Worm (Caenorhabditis elegans) whole organism, young adult: Measurements from ENCODE around the gene eat-3.

Experiments used
- B0261.1 ChIP-seq: sonication (generic microtip); optimal IDR thresholded peaks from 2 replicates; lab custom pipeline; 2016; ENCODE audit warnings: mild to moderate bottlenecking, missing genetic modification characterization, moderate library complexity, missing compliant biosample characterization
- B0336.3 ChIP-seq: fragments of 200-800 bp; sonication (Bioruptor generic); IDR thresholded peaks from 2 replicates; pipeline ENCODE4 v1.3.6; 2022; ENCODE audit warnings: missing genetic modification characterization, missing compliant biosample characterization
- C06A6.2 ChIP-seq: fragments of 200-800 bp; sonication (Bioruptor generic); conservative IDR thresholded peaks from 2 replicates; pipeline ENCODE4 v1.3.6; 2022; ENCODE audit warnings: missing genetic modification characterization, missing compliant biosample characterization
- C17E4.6 ChIP-seq: fragments of 200-800 bp; sonication (Bioruptor generic); IDR thresholded peaks from 2 replicates; pipeline ENCODE4 v1.3.6; 2022; ENCODE audit warnings: missing genetic modification reagents, missing genetic modification characterization, missing compliant biosample characterization
- F22D6.2 ChIP-seq: sonication (generic microtip); optimal IDR thresholded peaks from 2 replicates; lab custom pipeline; 2016; ENCODE audit warnings: mild to moderate bottlenecking, missing genetic modification characterization, missing compliant biosample characterization
- F55B11.4 ChIP-seq: sonication (generic microtip); optimal IDR thresholded peaks from 2 replicates; lab custom pipeline; 2016; ENCODE audit warnings: missing compliant biosample characterization, missing genetic modification characterization, borderline replicate concordance; ENCODE audit not compliant: insufficient read depth
- Y53G8AR.9 ChIP-seq: fragments of 200-800 bp; sonication (Bioruptor generic); conservative IDR thresholded peaks from 2 replicates; pipeline ENCODE4 v1.3.6; 2022; ENCODE audit warnings: missing genetic modification reagents, missing genetic modification characterization, missing compliant biosample characterization
- Y56A3A.18 ChIP-seq: fragments of 200-800 bp; sonication (Bioruptor generic); IDR thresholded peaks from 2 replicates; pipeline ENCODE4 v1.3.6; 2022; ENCODE audit warnings: missing genetic modification reagents, missing genetic modification characterization, missing compliant biosample characterization
- ama-1 ChIP-seq, 3 experiments: fragments of 150-350 bp in 1 of 3; sonication (generic microtip) in 2 of 3; optimal IDR thresholded peaks; 2 replicates each; lab custom pipeline; 2014 to 2018; ENCODE audit warnings: missing biosample characterization in 2 of 3, missing genetic modification characterization in 2 of 3, missing genetic modification reagents in 2 of 3
- attf-5 ChIP-seq: fragments of 200-800 bp; sonication (Bioruptor generic); optimal IDR thresholded peaks from 2 replicates; lab custom pipeline; 2018; ENCODE audit warnings: mild to moderate bottlenecking, missing genetic modification characterization, missing compliant biosample characterization
- attf-6 ChIP-seq: fragments of 200-800 bp; sonication (Bioruptor generic); IDR thresholded peaks from 2 replicates; pipeline ENCODE4 v1.3.6; 2022; ENCODE audit warnings: missing genetic modification reagents, missing genetic modification characterization, missing compliant biosample characterization
- bed-1 ChIP-seq: fragments of 200-800 bp; sonication (Bioruptor generic); IDR thresholded peaks from 2 replicates; pipeline ENCODE4 v1.3.6; 2022; ENCODE audit warnings: missing genetic modification reagents, missing genetic modification characterization, missing compliant biosample characterization
- cebp-1 ChIP-seq, 2 experiments: fragments of 200-800 bp in 1 of 2; sonication (Bioruptor generic) in 1 of 2; sonication (generic microtip) in 1 of 2; IDR thresholded peaks in 1 of 2; optimal IDR thresholded peaks in 1 of 2; 2 replicates each; pipeline versions ENCODE4 v1.3.6 to Lab custom; 2017 to 2022; ENCODE audit warnings: missing compliant biosample characterization in 2 of 2, missing genetic modification characterization in 2 of 2, mild to moderate bottlenecking in 1 of 2, missing genetic modification reagents in 1 of 2, moderate library complexity in 1 of 2
- ceh-91 ChIP-seq: fragments of 200-800 bp; sonication (Bioruptor generic); IDR thresholded peaks from 2 replicates; pipeline ENCODE4 v1.3.6; 2022; ENCODE audit warnings: missing genetic modification reagents, missing genetic modification characterization, missing compliant biosample characterization
- chd-7 ChIP-seq: sonication (generic microtip); optimal IDR thresholded peaks from 2 replicates; lab custom pipeline; 2016; ENCODE audit warnings: mild to moderate bottlenecking, missing genetic modification characterization, moderate library complexity, missing compliant biosample characterization
- dpl-1 ChIP-seq: fragments of 150-350 bp; optimal IDR thresholded peaks from 2 replicates; lab custom pipeline; 2014; ENCODE audit warnings: missing biosample characterization, missing genetic modification reagents, missing genetic modification characterization
- ekl-4 ChIP-seq: fragments of 200-800 bp; sonication (Bioruptor generic); IDR thresholded peaks from 2 replicates; pipeline ENCODE4 v1.3.6; 2022; ENCODE audit warnings: missing genetic modification reagents, missing genetic modification characterization, missing compliant biosample characterization
- gei-17 ChIP-seq: fragments of 200-800 bp; sonication (Bioruptor generic); optimal IDR thresholded peaks from 2 replicates; lab custom pipeline; 2018; ENCODE audit warnings: mild to moderate bottlenecking, missing genetic modification characterization, missing compliant biosample characterization
- hlh-26 ChIP-seq: fragments of 200-800 bp; sonication (Bioruptor generic); conservative IDR thresholded peaks from 2 replicates; pipeline ENCODE4 v1.3.6; 2022; ENCODE audit warnings: missing genetic modification reagents, missing genetic modification characterization, missing compliant biosample characterization
- hmg-1.2 ChIP-seq: fragments of 200-800 bp; sonication (Bioruptor generic); IDR thresholded peaks from 2 replicates; pipeline ENCODE4 v1.3.6; 2022; ENCODE audit warnings: missing genetic modification reagents, missing genetic modification characterization, missing compliant biosample characterization
- lag-1 ChIP-seq: fragments of 200-800 bp; sonication (Bioruptor generic); IDR thresholded peaks from 2 replicates; pipeline ENCODE4 v1.3.6; 2022; ENCODE audit warnings: missing genetic modification reagents, missing genetic modification characterization, missing compliant biosample characterization
- lsl-1 ChIP-seq: fragments of 200-800 bp; sonication (Bioruptor generic); optimal IDR thresholded peaks from 2 replicates; lab custom pipeline; 2018; ENCODE audit warnings: mild to moderate bottlenecking, missing genetic modification characterization, moderate library complexity, missing compliant biosample characterization
- lsy-27 ChIP-seq: sonication (generic microtip); optimal IDR thresholded peaks from 2 replicates; lab custom pipeline; 2017; ENCODE audit warnings: missing genetic modification characterization, mild to moderate bottlenecking, missing compliant biosample characterization, antibody characterized with exemption, missing genotype, borderline replicate concordance; ENCODE audit not compliant: insufficient read depth
- madf-10 ChIP-seq: sonication (generic microtip); optimal IDR thresholded peaks from 2 replicates; lab custom pipeline; 2016; ENCODE audit warnings: mild to moderate bottlenecking, missing genetic modification characterization, missing compliant biosample characterization
- mxl-1 ChIP-seq: sonication (generic microtip); optimal IDR thresholded peaks from 2 replicates; lab custom pipeline; 2016; ENCODE audit warnings: missing genetic modification characterization, missing compliant biosample characterization
- nfya-2 ChIP-seq: fragments of 200-800 bp; sonication (Bioruptor generic); IDR thresholded peaks from 2 replicates; pipeline ENCODE4 v1.3.6; 2022; ENCODE audit warnings: missing genetic modification reagents, missing genetic modification characterization, missing compliant biosample characterization
- nfyb-1 ChIP-seq: fragments of 200-800 bp; sonication (Bioruptor generic); IDR thresholded peaks from 2 replicates; pipeline ENCODE4 v1.3.6; 2022; ENCODE audit warnings: missing genetic modification reagents, missing genetic modification characterization, missing compliant biosample characterization
- nhr-80 ChIP-seq: sonication (generic microtip); optimal IDR thresholded peaks from 2 replicates; lab custom pipeline; 2016; ENCODE audit warnings: missing genetic modification characterization, missing compliant biosample characterization
- pha-4 ChIP-seq: fragments of 150-350 bp; sonication (generic microtip); optimal IDR thresholded peaks from 2 replicates; lab custom pipeline; 2014; ENCODE audit warnings: missing biosample characterization, missing genetic modification reagents, missing genetic modification characterization
- repo-1 ChIP-seq: sonication (generic microtip); optimal IDR thresholded peaks from 2 replicates; lab custom pipeline; 2017; ENCODE audit warnings: mild to moderate bottlenecking, missing genetic modification characterization, missing compliant biosample characterization
- sea-2 ChIP-seq: fragments of 200-800 bp; sonication (Bioruptor generic); IDR thresholded peaks from 2 replicates; pipeline ENCODE4 v1.3.6; 2022; ENCODE audit warnings: missing genetic modification characterization, missing compliant biosample characterization
- snpc-1.1 ChIP-seq: sonication (generic microtip); optimal IDR thresholded peaks from 2 replicates; lab custom pipeline; 2017; ENCODE audit warnings: missing genetic modification characterization, mild to moderate bottlenecking, missing compliant biosample characterization, antibody characterized with exemption, moderate library complexity, missing genotype, missing genetic modification reagents; ENCODE audit not compliant: insufficient read depth
- snpc-4 ChIP-seq, 5 experiments: fragments of 150-350 bp in 1 of 5; sonication (generic microtip) in 4 of 5; optimal IDR thresholded peaks; 2 replicates each; lab custom pipeline; 2014 to 2018; ENCODE audit warnings: missing genetic modification characterization in 5 of 5, missing biosample characterization in 3 of 5, antibody characterized with exemption in 2 of 5, mild to moderate bottlenecking in 2 of 5, missing compliant biosample characterization in 2 of 5, missing genotype in 2 of 5, moderate library complexity in 2 of 5, missing genetic modification reagents in 1 of 5
- sptf-2 ChIP-seq: fragments of 200-800 bp; sonication (Bioruptor generic); optimal IDR thresholded peaks from 2 replicates; lab custom pipeline; 2018; ENCODE audit warnings: mild to moderate bottlenecking, missing genetic modification characterization, missing compliant biosample characterization
- tlf-1 ChIP-seq: fragments of 200-800 bp; sonication (Bioruptor generic); optimal IDR thresholded peaks from 2 replicates; lab custom pipeline; 2018; ENCODE audit warnings: mild to moderate bottlenecking, missing genetic modification characterization, missing compliant biosample characterization
- unc-62 ChIP-seq: fragments of 150-350 bp; optimal IDR thresholded peaks from 2 replicates; lab custom pipeline; 2014; ENCODE audit warnings: missing biosample characterization, missing genetic modification reagents, missing genetic modification characterization
- zim-3 ChIP-seq: sonication (generic microtip); optimal IDR thresholded peaks from 2 replicates; lab custom pipeline; 2017; ENCODE audit warnings: mild to moderate bottlenecking, missing genetic modification characterization, moderate library complexity, missing compliant biosample characterization
- ztf-22 ChIP-seq: fragments of 200-800 bp; sonication (Bioruptor generic); optimal IDR thresholded peaks from 2 replicates; lab custom pipeline; 2018; ENCODE audit warnings: mild to moderate bottlenecking, missing genetic modification characterization, moderate library complexity, missing compliant biosample characterization
- ztf-25 ChIP-seq: fragments of 200-800 bp; sonication (Bioruptor generic); IDR thresholded peaks from 2 replicates; pipeline ENCODE4 v1.3.6; 2022; ENCODE audit warnings: missing genetic modification reagents, missing genetic modification characterization, missing compliant biosample characterization

Gene eat-3

DNA sequence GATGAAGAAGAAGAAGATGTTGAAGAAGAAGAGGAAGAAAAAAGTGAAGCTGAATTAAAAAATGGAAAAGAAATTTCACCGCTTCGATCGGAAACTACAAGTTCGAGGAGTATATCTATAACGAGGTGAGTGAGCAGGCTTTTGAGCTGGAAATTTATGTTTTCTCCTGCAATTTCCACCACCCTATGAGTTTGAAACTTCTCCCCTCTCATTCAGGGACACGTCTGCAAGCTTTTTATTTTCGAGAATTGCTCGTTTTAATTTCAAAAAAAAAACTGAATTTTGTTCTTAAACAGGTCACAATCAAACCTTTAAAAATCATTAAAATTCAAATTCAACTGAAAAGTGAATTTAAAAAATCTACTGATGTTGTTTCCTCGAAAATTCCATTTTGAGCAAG is 37.6 kb downstream of the eat-3 start (continued):
- TF ChIP-seq ekl-4 (GFP tag; lab: Robert Waterston, UW) (no peak), snpc-4 (GFP tag; optimal IDR thresholded peaks at IDR 0.05; lab: Kevin White, UChicago) (no peak), snpc-4 (tag; optimal IDR thresholded peaks at IDR 0.05; lab: Kevin White, UChicago) (no peak), cebp-1 (GFP tag; IDR thresholded peaks at IDR 0.05; lab: Robert Waterston, UW) (no peak), cebp-1 (tag; optimal IDR thresholded peaks at IDR 0.05; lab: Kevin White, UChicago) (no peak), repo-1 (tag; lab: Kevin White, UChicago) (no peak), madf-10 (tag; lab: Kevin White, UChicago) (no peak)

DNA sequence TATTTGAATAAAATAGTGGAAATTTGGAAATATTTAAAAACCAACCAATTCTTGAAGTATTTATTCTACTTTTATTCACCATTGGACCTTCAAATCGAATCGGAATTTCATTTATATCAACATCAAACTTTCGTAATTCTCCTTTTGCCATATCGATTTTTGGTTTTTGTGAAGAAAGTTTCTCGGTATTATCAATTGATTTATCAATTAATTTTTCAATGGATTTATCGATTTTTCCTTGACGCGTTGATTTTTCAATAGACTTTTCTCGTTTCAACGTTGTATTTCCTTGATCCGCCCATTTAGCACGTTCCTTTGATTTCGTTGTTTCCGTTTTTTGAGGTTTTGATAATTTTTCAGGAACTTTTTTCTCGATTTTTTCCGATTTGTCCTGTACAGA is 44.7 kb downstream of the eat-3 start:
- TF ChIP-seq sptf-2 = no peak
- TF ChIP-seq Y56A3A.18 = no peak
- TF ChIP-seq nfyb-1 (GFP tag; lab: Robert Waterston, UW) = no peak
- no peak for TF ChIP-seq B0336.3
- TF ChIP-seq F22D6.2 = no peak
- TF ChIP-seq madf-10 (tag; lab: Kevin White, UChicago) = no peak

DNA sequence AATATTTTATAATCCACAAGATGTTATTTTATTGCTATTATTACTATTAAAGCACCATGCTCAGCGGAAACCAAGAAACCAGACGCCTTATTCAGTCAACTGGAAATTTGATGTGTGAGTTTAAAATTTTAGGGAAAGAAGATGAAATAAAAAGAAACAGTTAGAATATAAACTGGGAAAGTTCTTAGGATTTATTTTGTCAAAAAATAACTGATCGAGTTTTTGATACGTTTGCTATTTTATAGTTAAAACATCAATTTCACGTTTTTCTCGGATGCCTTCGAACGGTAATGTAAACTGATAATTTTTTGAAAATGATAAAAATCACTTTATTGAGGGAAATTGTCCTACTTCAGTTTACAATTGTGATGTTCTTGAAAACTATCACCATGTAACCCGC is 47.7 kb downstream of the eat-3 start, which contains the start of gene C06C3.3:
Gene C06C3.3 (minus strand): TSS at position 101 of the 400 bp plus-strand sequence.
- TF ChIP-seq C06A6.2 (GFP tag; lab: Robert Waterston, UW) = no peak
- no peak for TF ChIP-seq mxl-1
- TF ChIP-seq zim-3 (tag; lab: Kevin White, UChicago) = no peak
- TF ChIP-seq snpc-1.1 (tag; lab: Kevin White, UChicago) = no peak
- no peak for TF ChIP-seq snpc-4 (GFP tag; optimal IDR thresholded peaks at IDR 0.05; lab: Kevin White, UChicago)
- no peak for TF ChIP-seq snpc-4 (tag; optimal IDR thresholded peaks at IDR 0.05; lab: Kevin White, UChicago)
- no peak for TF ChIP-seq attf-5 (GFP tag; lab: Kevin White, UChicago)
- no peak for TF ChIP-seq bed-1 (GFP tag; lab: Robert Waterston, UW)
- TF ChIP-seq F55B11.4 (tag; lab: Kevin White, UChicago) = no peak
- TF ChIP-seq B0261.1 = no peak
- TF ChIP-seq sea-2 (GFP tag; lab: Robert Waterston, UW) = no peak
- no peak for TF ChIP-seq C17E4.6
- no peak for TF ChIP-seq repo-1 (tag; lab: Kevin White, UChicago)
- TF ChIP-seq nhr-80 (tag; lab: Kevin White, UChicago) = no peak
- no peak for TF ChIP-seq lsy-27 (tag; lab: Kevin White, UChicago)
- TF ChIP-seq dpl-1 = no peak
- TF ChIP-seq, all 124 proteins: peak for 0

DNA sequence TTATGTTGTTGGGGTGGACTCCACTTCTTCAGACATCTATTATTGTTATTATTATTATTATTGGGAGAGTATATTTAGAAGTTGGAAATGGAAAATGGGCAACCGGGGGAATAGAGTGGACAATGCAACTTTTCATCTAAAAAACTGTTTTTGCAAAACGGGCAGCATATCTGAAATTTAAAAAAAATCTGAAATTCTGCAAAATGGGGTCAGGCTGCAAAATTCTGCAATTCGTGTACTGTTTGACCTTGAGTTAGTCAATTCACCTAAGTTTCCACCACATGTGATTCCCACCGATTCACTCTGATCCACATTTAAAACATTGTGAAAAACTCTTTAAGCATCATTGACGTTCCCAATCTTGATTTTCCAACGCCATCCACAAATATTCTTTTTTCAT is 48.3 kb downstream of the eat-3 start, which contains the start of gene C06C3.4:
Gene C06C3.4 (plus strand): TSS at position 301 of the 400 bp plus-strand sequence.
- no peak for TF ChIP-seq ztf-22

DNA sequence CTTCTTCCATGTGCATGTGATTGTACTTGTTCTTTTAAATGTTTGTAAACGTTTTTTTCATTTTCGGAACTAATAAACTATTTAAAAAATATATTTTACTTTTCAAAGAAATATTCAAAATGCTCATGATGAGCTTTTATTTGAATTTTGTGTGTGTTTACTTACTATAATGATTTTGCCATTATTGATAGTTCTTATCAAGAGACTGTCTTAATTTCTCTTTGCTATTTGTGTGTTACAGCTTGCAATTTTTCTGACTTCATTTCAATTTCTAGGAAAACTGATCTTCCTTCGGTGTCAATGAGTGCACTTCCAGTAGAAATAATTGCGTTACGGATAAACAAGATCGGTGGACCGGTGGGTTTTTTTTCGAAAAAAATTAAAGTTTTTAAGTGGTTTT is 50.1 kb downstream of the eat-3 start, which contains the start of gene C06C3.12:
Gene C06C3.12 (plus strand): TSS at position 301 of the 400 bp plus-strand sequence.
- TF ChIP-seq lsy-27 (tag; lab: Kevin White, UChicago) = no peak
- TF ChIP-seq lag-1 = no peak

DNA sequence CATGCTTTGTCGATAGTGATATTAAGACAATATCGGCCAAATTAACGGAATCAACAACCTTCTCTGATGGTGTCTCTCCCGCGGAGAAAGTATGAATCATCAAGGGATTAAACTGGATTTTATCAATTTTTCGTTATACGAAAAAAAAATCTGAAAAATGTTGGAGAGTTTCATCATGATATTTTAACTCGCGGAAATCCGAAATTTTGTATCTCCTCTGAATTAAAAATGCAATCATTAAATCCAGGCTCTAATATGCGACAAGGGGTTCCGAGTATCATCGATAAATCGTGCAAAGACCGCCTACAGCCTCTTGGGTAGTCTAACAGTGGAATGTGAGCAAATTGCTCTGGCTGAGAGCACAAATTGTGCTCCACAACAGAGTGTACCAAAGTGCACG is 52.5 kb downstream of the eat-3 start, which contains the start of gene C06C3.10:
Gene C06C3.10 (minus strand): TSS at position 101 of the 400 bp plus-strand sequence.
- TF ChIP-seq Y53G8AR.9 (GFP tag; lab: Robert Waterston, UW) (no peak), nfya-2 (GFP tag; lab: Robert Waterston, UW) (no peak), attf-6 (no peak), ztf-25 (GFP tag; lab: Robert Waterston, UW) (no peak), chd-7 (tag; lab: Kevin White, UChicago) (no peak), ama-1 (optimal IDR thresholded peaks at IDR 0.05; lab: Kevin White, UChicago) (no peak), ama-1 (GFP tag; optimal IDR thresholded peaks at IDR 0.05; lab: Kevin White, UChicago) (no peak), tlf-1 (GFP tag; lab: Kevin White, UChicago) (no peak), hmg-1.2 (no peak), pha-4 (tag; lab: Kevin White, UChicago) (no peak), hlh-26 (GFP tag; lab: Robert Waterston, UW) (no peak), unc-62 (GFP tag; lab: Kevin White, UChicago) (no peak), gei-17 (GFP tag; lab: Kevin White, UChicago) (no peak), lsl-1 (no peak), ceh-91 (no peak)
